Fruit fly (Drosophila melanogaster) Kc167 (cell line): ENCODE measurements around the gene CG10560.

Experiments
- Myc ChIP-seq: fragments of >200 bp; optimal IDR thresholded peaks from 2 replicates; lab custom pipeline; 2017; ENCODE audit warnings: missing external identifiers
- Sin3A ChIP-seq: fragments of >200 bp; optimal IDR thresholded peaks from 2 replicates; lab custom pipeline; 2018; ENCODE audit warnings: missing external identifiers
- h ChIP-seq: fragments of >200 bp; optimal IDR thresholded peaks from 3 replicates; lab custom pipeline; 2018; ENCODE audit warnings: missing external identifiers
- insv ChIP-seq: fragments of >200 bp; optimal IDR thresholded peaks from 3 replicates; lab custom pipeline; 2018; ENCODE audit warnings: missing external identifiers
- psq ChIP-seq: fragments of >200 bp; optimal IDR thresholded peaks from 2 replicates; lab custom pipeline; 2017; ENCODE audit warnings: missing external identifiers
- ttk ChIP-seq: sonication (Bioruptor generic); optimal IDR thresholded peaks from 2 replicates; lab custom pipeline; 2017; ENCODE audit warnings: missing external identifiers

DNA sequence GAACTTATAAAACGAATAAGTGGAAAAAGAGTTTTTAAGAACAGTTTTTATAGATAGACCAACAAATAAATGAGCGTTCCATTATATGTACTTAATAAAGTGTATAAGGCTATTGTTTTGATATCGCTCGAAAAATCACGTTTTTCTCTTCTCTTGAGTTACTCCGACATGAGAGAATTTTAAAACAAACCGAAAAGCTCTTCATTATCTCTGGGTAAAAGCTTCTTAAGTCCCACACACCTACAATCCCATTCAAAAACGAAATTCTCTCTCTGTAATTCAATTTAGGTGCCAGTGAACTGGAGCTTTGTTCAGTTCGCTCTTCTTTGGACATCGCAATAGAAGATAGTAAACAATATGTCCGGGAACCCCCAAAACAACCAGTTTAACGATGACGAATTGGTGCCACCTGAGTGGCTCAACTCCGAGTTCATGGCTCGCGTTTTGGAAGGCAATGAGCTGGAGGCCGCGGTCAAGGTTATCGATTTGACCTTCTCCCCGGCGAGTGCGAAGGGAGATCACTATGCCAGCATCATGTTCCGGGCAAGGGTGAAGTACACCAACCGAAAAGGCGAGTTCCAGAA, 16.0 kb downstream of the CG10560 start, which contains the start of gene CG31436:
- TF ChIP-seq insv = no peak
- TF ChIP-seq h (lab: Kevin White, UChicago) = no peak
- no peak for TF ChIP-seq psq
- no peak for TF ChIP-seq Sin3A (lab: Kevin White, UChicago)
- TF ChIP-seq ttk (lab: Kevin White, UChicago) = no peak
- no peak for TF ChIP-seq Myc
